Worm (Caenorhabditis elegans) whole organism, L2 larva: ENCODE measurements around the gene tbx-2.

Source experiments
- egl-27 ChIP-seq: sonication (generic microtip); optimal IDR thresholded peaks from 3 replicates; lab custom pipeline; 2017; ENCODE audit warnings: missing biosample characterization, missing genetic modification reagents, missing genetic modification characterization
- mdl-1 ChIP-seq, 2 experiments: fragments of 150-350 bp in 1 of 2; sonication (generic microtip) in 1 of 2; optimal IDR thresholded peaks; 2 replicates each; lab custom pipeline; 2017; ENCODE audit warnings: missing biosample characterization in 2 of 2, missing genetic modification characterization in 2 of 2
- nhr-23 ChIP-seq: fragments of 150-350 bp; optimal IDR thresholded peaks from 2 replicates; lab custom pipeline; 2014; ENCODE audit warnings: missing biosample characterization, missing genetic modification reagents, missing genetic modification characterization
- nhr-25 ChIP-seq: fragments of 150-350 bp; sonication (generic microtip); optimal IDR thresholded peaks from 3 replicates; lab custom pipeline; 2014; ENCODE audit warnings: missing biosample characterization, missing genetic modification characterization
- unc-39 ChIP-seq: fragments of 150-350 bp; optimal IDR thresholded peaks from 2 replicates; lab custom pipeline; 2014; ENCODE audit warnings: missing biosample characterization, missing genetic modification characterization

DNA sequence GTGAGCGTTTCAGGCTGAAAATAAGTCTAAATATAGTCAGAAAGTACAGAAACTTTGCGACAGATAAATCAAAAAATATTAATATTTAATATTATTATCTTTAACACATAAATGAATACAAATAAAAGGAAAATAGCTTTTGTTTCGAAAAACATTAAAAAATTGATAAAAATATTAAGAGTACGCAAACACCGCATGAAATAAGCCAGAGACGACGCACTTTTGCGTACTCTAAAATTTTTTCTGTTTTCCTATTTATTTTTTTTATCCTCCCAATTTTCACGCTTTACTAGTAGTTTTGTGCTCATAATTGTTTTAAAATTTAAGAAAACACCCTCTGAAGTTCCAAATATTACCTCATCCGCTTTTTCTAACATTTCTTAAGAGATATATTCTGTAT is 17.0 kb upstream of the tbx-2 start, which contains the start of the genes rbm-42 and grwd-1:
- TF ChIP-seq mdl-1 (tag; optimal IDR thresholded peaks at IDR 0.05; lab: Kevin White, UChicago), result no peak
- no peak for TF ChIP-seq nhr-25 (tag; lab: Kevin White, UChicago)
- no peak for TF ChIP-seq egl-27
- no peak for TF ChIP-seq unc-39
- no peak for TF ChIP-seq nhr-23 (tag; lab: Kevin White, UChicago)
